Fruit fly (Drosophila melanogaster): ENCODE results near the gene Pdp.

Gene Pdp

dm6 chrX:7700239-7700793 is 34.1 kb downstream of the Pdp start:
- peak; percentile 56 for TF ChIP-seq CG34367 (tag; optimal IDR thresholded peaks at IDR 0.05)
- peak; percentile 77 for TF ChIP-seq CG8301 (tag; optimal IDR thresholded peaks at IDR 0.05)
- peak; percentile 54 for TF ChIP-seq CG15710 (tag; optimal IDR thresholded peaks at IDR 0.05)
- TF ChIP-seq gl (tag; optimal IDR thresholded peaks at IDR 0.05): no peak
- peak; percentile 64 for TF ChIP-seq CG17806 (tag; optimal IDR thresholded peaks at IDR 0.05)
- TF ChIP-seq CG14655 (GFP tag; optimal IDR thresholded peaks at IDR 0.05): peak; percentile 81
- peak; percentile 86 for TF ChIP-seq CG12605 (GFP tag; IDR thresholded peaks at IDR 0.05)
- peak; percentile 96 for TF ChIP-seq CG4496 (GFP tag; IDR thresholded peaks at IDR 0.05)
- peak; percentile 56 for TF ChIP-seq Pif1B (GFP tag; optimal IDR thresholded peaks at IDR 0.05)
- TF ChIP-seq CG8159 (tag; optimal IDR thresholded peaks at IDR 0.05): peak; percentile 50
- TF ChIP-seq CG10348 (GFP tag; IDR thresholded peaks at IDR 0.05): peak; percentile 85
- no peak for TF ChIP-seq EcR (GFP tag; optimal IDR thresholded peaks at IDR 0.05)
- TF ChIP-seq CG32121 (GFP tag; IDR thresholded peaks at IDR 0.05): peak; percentile 93
- TF ChIP-seq Ets98B (GFP tag; IDR thresholded peaks at IDR 0.05): peak; percentile 93
- peak; percentile 14 for TF ChIP-seq D1 (tag; optimal IDR thresholded peaks at IDR 0.05)
- peak; percentile 95 for TF ChIP-seq fd96Ca (GFP tag; IDR thresholded peaks at IDR 0.05)
- peak; percentile 44 for TF ChIP-seq Pif1A (GFP tag; optimal IDR thresholded peaks at IDR 0.05)
- TF ChIP-seq CG13204 (GFP tag; optimal IDR thresholded peaks at IDR 0.05): no peak
- peak; percentile 26 for TF ChIP-seq Snoo (tag; optimal IDR thresholded peaks at IDR 0.05)
- TF ChIP-seq rn (GFP tag; IDR thresholded peaks at IDR 0.05): peak; percentile 75
- TF ChIP-seq CG9948 (tag; optimal IDR thresholded peaks at IDR 0.05): peak; percentile 54

dm6 chrX:7699584-7700238 is 34.7 kb downstream of the Pdp start:
- TF ChIP-seq CG34367 (tag; optimal IDR thresholded peaks at IDR 0.05) (no peak), rn (GFP tag; IDR thresholded peaks at IDR 0.05) (0 out of 2 replicates have a peak, but pooled peaks have one; percentile 3), Ets98B (GFP tag; IDR thresholded peaks at IDR 0.05) (no peak), CG32121 (GFP tag; IDR thresholded peaks at IDR 0.05) (0 out of 2 replicates have a peak, but pooled peaks have one; percentile 14), CG15710 (tag; optimal IDR thresholded peaks at IDR 0.05) (no peak)

dm6 chrX:7698000-7698896 is 36.2 kb downstream of the Pdp start:
- TF ChIP-seq CG15710 (tag; optimal IDR thresholded peaks at IDR 0.05) (peak; percentile 86), D1 (tag; optimal IDR thresholded peaks at IDR 0.05) (peak; percentile 94), CG4496 (GFP tag; IDR thresholded peaks at IDR 0.05) (peak; percentile 97), CG17806 (tag; optimal IDR thresholded peaks at IDR 0.05) (peak; percentile 91), CG14655 (GFP tag; optimal IDR thresholded peaks at IDR 0.05) (peak; percentile 94), CG8159 (tag; optimal IDR thresholded peaks at IDR 0.05) (peak; percentile 91), Snoo (tag; optimal IDR thresholded peaks at IDR 0.05) (peak; percentile 96), rn (GFP tag; IDR thresholded peaks at IDR 0.05) (peak; percentile 94), CG12605 (GFP tag; IDR thresholded peaks at IDR 0.05) (peak; percentile 96), CG10348 (GFP tag; IDR thresholded peaks at IDR 0.05) (peak; percentile 80), fd96Ca (GFP tag; IDR thresholded peaks at IDR 0.05) (peak; percentile 63), CG13204 (GFP tag; optimal IDR thresholded peaks at IDR 0.05) (peak; percentile 40), CG9948 (tag; optimal IDR thresholded peaks at IDR 0.05) (peak; percentile 93), Ets98B (GFP tag; IDR thresholded peaks at IDR 0.05) (peak; percentile 95), Pif1A (GFP tag; optimal IDR thresholded peaks at IDR 0.05) (peak; percentile 87), CG8301 (tag; optimal IDR thresholded peaks at IDR 0.05) (peak; percentile 93), gl (tag; optimal IDR thresholded peaks at IDR 0.05) (peak; percentile 68), CG32121 (GFP tag; IDR thresholded peaks at IDR 0.05) (peak; percentile 98), EcR (GFP tag; optimal IDR thresholded peaks at IDR 0.05) (no peak), Pif1B (GFP tag; optimal IDR thresholded peaks at IDR 0.05) (peak; percentile 87), CG34367 (tag; optimal IDR thresholded peaks at IDR 0.05) (peak; percentile 88)

dm6 chrX:7696711-7697654 is 37.5 kb downstream of the Pdp start:
- TF ChIP-seq Snoo (tag; optimal IDR thresholded peaks at IDR 0.05) (peak; percentile 91), rn (GFP tag; IDR thresholded peaks at IDR 0.05) (peak; percentile 69), gl (tag; optimal IDR thresholded peaks at IDR 0.05) (peak; percentile 81), CG15710 (tag; optimal IDR thresholded peaks at IDR 0.05) (peak; percentile 93), Pif1A (GFP tag; optimal IDR thresholded peaks at IDR 0.05) (peak; percentile 87), CG34367 (tag; optimal IDR thresholded peaks at IDR 0.05) (peak; percentile 92), CG9948 (tag; optimal IDR thresholded peaks at IDR 0.05) (peak; percentile 92), D1 (tag; optimal IDR thresholded peaks at IDR 0.05) (peak; percentile 72), Pif1B (GFP tag; optimal IDR thresholded peaks at IDR 0.05) (peak; percentile 87), CG10348 (GFP tag; IDR thresholded peaks at IDR 0.05) (peak; percentile 92), CG8159 (tag; optimal IDR thresholded peaks at IDR 0.05) (peak; percentile 91), CG13204 (GFP tag; optimal IDR thresholded peaks at IDR 0.05) (peak; percentile 76), CG17806 (tag; optimal IDR thresholded peaks at IDR 0.05) (peak; percentile 88), CG14655 (GFP tag; optimal IDR thresholded peaks at IDR 0.05) (peak; percentile 96), EcR (GFP tag; optimal IDR thresholded peaks at IDR 0.05) (peak; percentile 44), CG8301 (tag; optimal IDR thresholded peaks at IDR 0.05) (peak; percentile 94), CG4496 (GFP tag; IDR thresholded peaks at IDR 0.05) (peak; percentile 95), CG12605 (GFP tag; IDR thresholded peaks at IDR 0.05) (peak; percentile 89), fd96Ca (GFP tag; IDR thresholded peaks at IDR 0.05) (peak; percentile 91), Ets98B (GFP tag; IDR thresholded peaks at IDR 0.05) (peak; percentile 95), CG32121 (GFP tag; IDR thresholded peaks at IDR 0.05) (peak; percentile 97)

Data from whole organism, pupa.